Worm (Caenorhabditis elegans): ENCODE data around the gene F15E6.3.

Gene F15E6.3

DNA sequence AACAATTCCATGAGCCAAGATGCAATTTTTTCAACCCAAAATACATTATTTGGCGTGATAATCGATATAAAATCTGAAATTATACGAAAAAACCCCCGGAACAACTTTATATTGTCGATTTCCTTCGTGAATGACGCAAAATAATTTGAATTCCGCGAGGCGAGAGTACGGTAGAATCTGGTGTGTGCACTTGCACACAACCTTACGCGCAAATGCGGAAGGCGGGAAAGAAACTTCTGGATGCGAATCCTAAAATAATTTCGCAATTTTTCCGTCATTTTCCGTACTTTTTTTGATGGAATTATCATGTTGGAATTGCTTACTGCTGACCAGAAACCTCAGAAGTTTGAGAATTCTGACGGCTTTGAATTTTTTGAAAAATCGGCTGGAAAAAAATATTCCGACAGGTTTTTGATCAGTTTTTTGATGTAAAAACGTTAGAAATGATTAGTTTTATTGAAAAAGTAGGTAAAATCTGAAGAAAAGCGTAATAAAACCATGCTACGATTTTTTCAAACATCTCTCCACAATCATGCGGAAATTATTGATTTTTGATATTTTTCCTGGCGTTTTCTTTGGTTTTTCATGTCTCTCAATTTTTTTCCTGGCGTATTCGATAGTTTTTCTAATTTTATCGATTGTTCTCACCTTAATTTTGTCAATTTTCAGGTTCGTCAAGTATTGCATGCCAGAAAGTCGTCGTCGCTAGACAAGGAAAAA is 12.7 kb downstream of the F15E6.3 start, which contains the start of gene set-9:
TSS of gene set-9 (plus strand) at position 670 of the 720 bp plus-strand sequence.
- TF ChIP-seq K11D2.4 (GFP tag; IDR thresholded peaks at IDR 0.05) (no peak), madf-8 (GFP tag; conservative IDR thresholded peaks at IDR 0.05) (peak; percentile 39; the same call in 1 of the 2 replicates), F37B4.10 (GFP tag; IDR thresholded peaks at IDR 0.05) (no peak), snpc-1.1 (tag; optimal IDR thresholded peaks at IDR 0.05; ENCODE audit: insufficient read depth) (peak; percentile 4), lin-54 (GFP tag; optimal IDR thresholded peaks at IDR 0.05) (peak; percentile 15), lag-1 (GFP tag; IDR thresholded peaks at IDR 0.05) (no peak), cebp-1 (GFP tag; IDR thresholded peaks at IDR 0.05) (no peak), cebp-1 (tag; optimal IDR thresholded peaks at IDR 0.05) (peak; percentile 6), egrh-3 (GFP tag; IDR thresholded peaks at IDR 0.05) (no peak), F49E8.2 (tag; optimal IDR thresholded peaks at IDR 0.05; ENCODE audit: insufficient read depth) (peak; percentile 60), F33H1.4 (GFP tag; IDR thresholded peaks at IDR 0.05) (0 out of 2 replicates have a peak, but pooled peaks have one; percentile 24), F10E7.11 (tag; optimal IDR thresholded peaks at IDR 0.05) (no peak), mel-28 (tag; optimal IDR thresholded peaks at IDR 0.05; ENCODE audit: borderline replicate concordance) (no peak), hsf-1 (GFP tag; IDR thresholded peaks at IDR 0.05) (peak; percentile 92), F39B2.1 (GFP tag; IDR thresholded peaks at IDR 0.05) (no peak), lsl-1 (GFP tag; optimal IDR thresholded peaks at IDR 0.05) (peak; percentile 85), madf-6 (GFP tag; IDR thresholded peaks at IDR 0.05) (peak; percentile 57), lsy-27 (tag; optimal IDR thresholded peaks at IDR 0.05; ENCODE audit: borderline replicate concordance, insufficient read depth) (no peak), pbrm-1 (GFP tag; IDR thresholded peaks at IDR 0.05) (0 out of 2 replicates have a peak, but pooled peaks have one; percentile 13), efl-1 (GFP tag; optimal IDR thresholded peaks at IDR 0.05) (peak; percentile 73), atf-7 (tag; optimal IDR thresholded peaks at IDR 0.05) (no peak), B0261.1 (tag; optimal IDR thresholded peaks at IDR 0.05) (no peak), nhr-179 (tag; optimal IDR thresholded peaks at IDR 0.05) (no peak), attf-5 (GFP tag; optimal IDR thresholded peaks at IDR 0.05) (no peak), ceh-100 (GFP tag; IDR thresholded peaks at IDR 0.05) (no peak), ztf-3 (GFP tag; optimal IDR thresholded peaks at IDR 0.05) (no peak), B0336.3 (GFP tag; IDR thresholded peaks at IDR 0.05) (no peak), xnd-1 (tag; optimal IDR thresholded peaks at IDR 0.05) (no peak), dpl-1 (GFP tag; optimal IDR thresholded peaks at IDR 0.05) (peak; percentile 8), hlh-12 (tag; optimal IDR thresholded peaks at IDR 0.05) (no peak), madf-10 (tag; optimal IDR thresholded peaks at IDR 0.05) (no peak)

DNA sequence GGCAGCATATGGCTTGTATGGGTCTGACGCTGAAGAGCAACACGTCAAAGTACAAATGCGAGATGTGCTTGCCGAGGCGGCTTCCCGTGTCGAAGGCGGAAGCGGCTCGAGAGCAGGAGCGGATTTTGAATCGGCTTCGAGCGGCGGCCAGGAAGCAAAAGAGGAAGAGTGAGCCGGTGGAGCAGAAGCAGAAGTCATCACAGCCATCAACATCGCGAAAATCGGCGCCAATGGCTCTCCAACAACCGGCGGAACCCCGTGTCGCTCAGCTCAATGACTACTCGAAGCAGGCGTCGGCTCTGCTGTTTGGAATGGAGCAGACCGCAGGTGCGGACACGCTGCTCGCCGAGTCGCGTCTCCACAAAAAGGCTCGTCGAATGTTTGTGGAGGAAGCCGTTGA is 17.7 kb downstream of the F15E6.3 start:
- peak; percentile 77 for TF ChIP-seq egrh-3 (GFP tag; IDR thresholded peaks at IDR 0.05)

DNA sequence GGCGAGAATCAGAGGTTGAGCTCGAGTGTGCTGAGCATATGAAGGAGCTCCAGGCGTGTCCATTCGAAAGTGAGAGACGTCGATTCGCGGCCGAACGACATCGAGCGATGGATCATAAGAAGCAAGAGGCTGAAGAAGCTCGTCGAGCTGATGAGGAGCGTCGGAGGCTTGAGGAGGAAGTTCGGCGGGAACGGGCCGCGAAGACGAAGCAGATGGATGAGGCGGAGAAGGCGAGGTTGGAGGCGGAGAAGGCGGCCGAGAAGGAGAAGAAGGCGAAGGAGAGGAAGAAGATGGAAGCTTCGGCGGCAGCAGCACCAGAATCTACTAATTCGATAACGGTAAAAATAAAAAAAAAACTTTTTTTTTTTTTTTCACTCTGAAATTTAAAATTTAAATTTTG is 18.4 kb downstream of the F15E6.3 start:
- TF ChIP-seq egrh-3 (GFP tag; IDR thresholded peaks at IDR 0.05) (peak; percentile 84), attf-6 (GFP tag; IDR thresholded peaks at IDR 0.05) (0 out of 2 replicates have a peak, but pooled peaks have one; percentile 11), zfh-2 (GFP tag; conservative IDR thresholded peaks at IDR 0.05) (0 out of 2 replicates have a peak, but pooled peaks have one; percentile 22)
